Worm (Caenorhabditis elegans) whole organism, early embryonic: ENCODE results near the gene Y116A8C.25.

ENCODE experiments used
- aly-1 ChIP-seq: sonication (generic microtip); optimal IDR thresholded peaks from 2 replicates; lab custom pipeline; 2016; ENCODE audit warnings: missing genetic modification characterization, missing compliant biosample characterization
- ama-1 ChIP-seq: fragments of 150-350 bp; optimal IDR thresholded peaks from 2 replicates; lab custom pipeline; 2014
- ceh-13 ChIP-seq: fragments of 200-800 bp; sonication (Bioruptor generic); optimal IDR thresholded peaks from 2 replicates; lab custom pipeline; 2018; ENCODE audit warnings: mild to moderate bottlenecking, missing genetic modification characterization, missing compliant biosample characterization
- ets-7 ChIP-seq: sonication (generic microtip); optimal IDR thresholded peaks from 2 replicates; lab custom pipeline; 2016; ENCODE audit warnings: missing genotype, missing genetic modification characterization, missing compliant biosample characterization
- pes-1 ChIP-seq: fragments of 200-800 bp; sonication (Bioruptor generic); IDR thresholded peaks from 2 replicates; pipeline ENCODE4 v1.3.6; 2022; ENCODE audit warnings: missing genetic modification reagents, missing genetic modification characterization, missing compliant biosample characterization
- sea-1 ChIP-seq: fragments of 200-800 bp; sonication (Bioruptor generic); conservative IDR thresholded peaks from 2 replicates; pipeline ENCODE4 v1.3.6; 2022; ENCODE audit warnings: missing genetic modification characterization, missing compliant biosample characterization
- tbx-11 ChIP-seq: fragments of 200-800 bp; sonication (Bioruptor generic); IDR thresholded peaks from 2 replicates; pipeline ENCODE4 v1.3.6; 2022; ENCODE audit warnings: missing genetic modification characterization, missing compliant biosample characterization

DNA sequence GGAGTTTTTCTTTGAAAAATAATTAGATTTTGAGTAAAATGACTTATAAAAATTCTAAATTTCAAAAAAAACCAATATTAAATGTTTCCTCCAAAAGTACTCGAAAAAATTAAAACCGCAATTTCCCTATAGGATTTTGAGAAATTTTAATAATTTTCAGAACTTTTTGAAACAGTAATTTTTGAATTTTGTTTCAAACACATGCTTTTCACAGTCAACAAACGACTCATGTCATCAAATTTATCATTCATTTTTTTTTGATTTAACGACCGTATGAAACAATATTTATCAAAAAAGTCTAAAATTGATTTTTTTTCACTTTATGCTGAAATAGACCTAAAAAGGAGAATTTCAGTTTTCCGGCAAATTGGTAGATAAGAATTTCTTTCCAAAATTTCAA is 52.0 kb downstream of the Y116A8C.25 start:
- TF ChIP-seq ama-1 (lab: Kevin White, UChicago) (no peak), sea-1 (GFP tag; lab: Robert Waterston, UW) (no peak), ceh-13 (no peak), ets-7 (tag; lab: Kevin White, UChicago) (no peak), tbx-11 (GFP tag; lab: Robert Waterston, UW) (no peak), aly-1 (tag; lab: Kevin White, UChicago) (no peak), pes-1 (no peak)
